Worm (Caenorhabditis elegans): ENCODE results near the gene ZK512.7.

DNA sequence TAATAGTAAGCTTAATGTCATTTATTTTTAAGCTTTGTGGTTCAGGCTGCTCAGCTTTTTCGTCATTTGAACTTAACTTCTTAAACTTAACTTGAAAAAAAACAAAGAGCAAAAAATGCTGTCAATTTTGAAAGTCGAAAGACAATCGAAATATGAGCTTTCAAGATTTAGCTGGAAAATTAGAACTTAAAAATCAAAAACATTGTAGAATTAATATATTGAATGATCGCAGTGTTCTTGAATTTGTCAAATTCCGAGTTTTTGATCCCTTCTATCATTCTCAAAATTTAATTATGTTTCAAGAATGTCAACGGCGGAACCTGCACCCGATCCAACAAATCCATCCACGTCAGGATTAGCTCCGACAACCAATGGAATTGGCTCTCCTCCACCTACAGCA is 42.7 kb upstream of the ZK512.7 start, which contains the start of gene tax-4:
- no peak for TF ChIP-seq nhr-237 (tag; optimal IDR thresholded peaks at IDR 0.05)
- TF ChIP-seq ama-1 (optimal IDR thresholded peaks at IDR 0.05): no peak
- TF ChIP-seq unc-62 (GFP tag; optimal IDR thresholded peaks at IDR 0.05): no peak
- TF ChIP-seq ztf-11 (tag; optimal IDR thresholded peaks at IDR 0.05): no peak
- no peak for TF ChIP-seq lsy-2 (tag; optimal IDR thresholded peaks at IDR 0.05)
- no peak for TF ChIP-seq ztf-1 (GFP tag; conservative IDR thresholded peaks at IDR 0.05)
- no peak for TF ChIP-seq zag-1 (tag; optimal IDR thresholded peaks at IDR 0.05)
- TF ChIP-seq nhr-77 (tag; optimal IDR thresholded peaks at IDR 0.05): no peak
- TF ChIP-seq ceh-16 (tag; optimal IDR thresholded peaks at IDR 0.05): no peak
- no peak for TF ChIP-seq ztf-4 (tag; optimal IDR thresholded peaks at IDR 0.05)
- TF ChIP-seq snpc-4 (tag; optimal IDR thresholded peaks at IDR 0.05): no peak
- no peak for TF ChIP-seq crh-2 (tag; optimal IDR thresholded peaks at IDR 0.05)
- TF ChIP-seq alr-1 (tag; optimal IDR thresholded peaks at IDR 0.05): no peak

Data from whole organism, L2 larva.